Worm (Caenorhabditis elegans): Measurements from ENCODE around the gene fbxa-88.

DNA sequence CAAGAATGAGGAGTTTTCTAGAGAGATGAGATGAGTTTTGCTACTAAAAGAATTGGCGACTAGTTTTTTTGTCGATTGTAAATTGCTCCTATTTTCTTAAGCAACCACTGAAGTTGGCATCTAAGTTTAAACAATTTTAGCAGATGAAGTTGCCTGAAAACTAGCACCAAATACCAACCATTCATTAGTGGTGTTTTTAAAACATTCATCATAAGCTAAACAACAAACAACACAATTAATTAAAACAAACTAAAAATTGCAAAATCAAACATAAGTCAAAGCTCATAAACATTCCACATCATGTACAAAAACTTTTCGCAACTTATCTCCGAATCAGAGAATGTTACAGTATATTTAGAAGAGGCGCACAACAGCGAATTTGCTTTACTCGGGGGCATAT, 39.2 kb upstream of the fbxa-88 start, which contains the start of gene srz-13:
- TF ChIP-seq unc-130 (tag; optimal IDR thresholded peaks at IDR 0.05) (no peak), fkh-10 (GFP tag; optimal IDR thresholded peaks at IDR 0.05) (no peak), nhr-12 (tag; optimal IDR thresholded peaks at IDR 0.05) (no peak), ets-5 (GFP tag; IDR thresholded peaks at IDR 0.05) (no peak), nhr-237 (tag; optimal IDR thresholded peaks at IDR 0.05) (no peak), tbx-2 (tag; optimal IDR thresholded peaks at IDR 0.05) (no peak), fkh-4 (tag; optimal IDR thresholded peaks at IDR 0.05; ENCODE audit: borderline replicate concordance) (no peak), ztf-11 (tag; optimal IDR thresholded peaks at IDR 0.05) (no peak), zag-1 (tag; optimal IDR thresholded peaks at IDR 0.05) (no peak), snpc-4 (tag; optimal IDR thresholded peaks at IDR 0.05) (no peak), unc-30 (tag; optimal IDR thresholded peaks at IDR 0.05) (no peak), ama-1 (optimal IDR thresholded peaks at IDR 0.05) (no peak), lin-15B (tag; optimal IDR thresholded peaks at IDR 0.05) (no peak), egl-27 (tag; optimal IDR thresholded peaks at IDR 0.05) (no peak)

Data from whole organism, L1 larva.